Worm (Caenorhabditis elegans) whole organism, young adult: ENCODE measurements around the gene F10E9.1.

ENCODE experiments used
- B0019.2 ChIP-seq: fragments of 200-800 bp; sonication (Bioruptor generic); conservative IDR thresholded peaks from 2 replicates; pipeline ENCODE4 v1.3.6; 2022; ENCODE audit warnings: missing genetic modification reagents, missing genetic modification characterization, missing compliant biosample characterization
- B0336.3 ChIP-seq: fragments of 200-800 bp; sonication (Bioruptor generic); IDR thresholded peaks from 2 replicates; pipeline ENCODE4 v1.3.6; 2022; ENCODE audit warnings: missing genetic modification characterization, missing compliant biosample characterization
- D2030.7 ChIP-seq: fragments of 200-800 bp; sonication (Bioruptor generic); IDR thresholded peaks from 2 replicates; pipeline ENCODE4 v1.3.6; 2022; ENCODE audit warnings: missing genetic modification reagents, missing genetic modification characterization, missing compliant biosample characterization
- F10E7.11 ChIP-seq: sonication (generic microtip); optimal IDR thresholded peaks from 2 replicates; lab custom pipeline; 2017; ENCODE audit warnings: mild to moderate bottlenecking, missing genetic modification characterization, moderate library complexity, missing compliant biosample characterization
- F22D6.2 ChIP-seq: sonication (generic microtip); optimal IDR thresholded peaks from 2 replicates; lab custom pipeline; 2016; ENCODE audit warnings: mild to moderate bottlenecking, missing genetic modification characterization, missing compliant biosample characterization
- F33H1.4 ChIP-seq: fragments of 200-800 bp; sonication (Bioruptor generic); IDR thresholded peaks from 2 replicates; pipeline ENCODE4 v1.3.6; 2022; ENCODE audit warnings: missing genetic modification reagents, missing genetic modification characterization, missing compliant biosample characterization
- F57A8.1 ChIP-seq: fragments of 200-800 bp; sonication (Bioruptor generic); optimal IDR thresholded peaks from 2 replicates; lab custom pipeline; 2018; ENCODE audit warnings: mild to moderate bottlenecking, missing genetic modification characterization, moderate library complexity, missing compliant biosample characterization
- F57C9.4 ChIP-seq: sonication (generic microtip); optimal IDR thresholded peaks from 2 replicates; lab custom pipeline; 2017; ENCODE audit warnings: mild to moderate bottlenecking, missing genetic modification characterization, missing compliant biosample characterization
- K11D2.4 ChIP-seq: fragments of 200-800 bp; sonication (Bioruptor generic); IDR thresholded peaks from 2 replicates; pipeline ENCODE4 v1.3.6; 2022; ENCODE audit warnings: missing genetic modification reagents, missing genetic modification characterization, missing compliant biosample characterization
- Y67H2A.10 ChIP-seq: fragments of 200-800 bp; sonication (Bioruptor generic); conservative IDR thresholded peaks from 2 replicates; pipeline ENCODE4 v1.3.6; 2022; ENCODE audit warnings: missing genetic modification reagents, missing genetic modification characterization, missing compliant biosample characterization
- Y95B8A.8 ChIP-seq: fragments of 200-800 bp; sonication (Bioruptor generic); IDR thresholded peaks from 2 replicates; pipeline ENCODE4 v1.3.6; 2022; ENCODE audit warnings: missing genetic modification reagents, missing genetic modification characterization, missing compliant biosample characterization
- akir-1 ChIP-seq: fragments of 200-800 bp; sonication (Bioruptor generic); optimal IDR thresholded peaks from 2 replicates; lab custom pipeline; 2018; ENCODE audit warnings: mild to moderate bottlenecking, missing genetic modification characterization, moderate library complexity, missing compliant biosample characterization
- ama-1 ChIP-seq, 3 experiments: fragments of 150-350 bp in 1 of 3; sonication (generic microtip) in 2 of 3; optimal IDR thresholded peaks; 2 replicates each; lab custom pipeline; 2014 to 2018; ENCODE audit warnings: missing biosample characterization in 2 of 3, missing genetic modification characterization in 2 of 3, missing genetic modification reagents in 2 of 3
- athp-1 ChIP-seq: sonication (generic microtip); optimal IDR thresholded peaks from 2 replicates; lab custom pipeline; 2017; ENCODE audit warnings: mild to moderate bottlenecking, missing genetic modification characterization, missing compliant biosample characterization
- bed-2 ChIP-seq: fragments of 200-800 bp; sonication (Bioruptor generic); IDR thresholded peaks from 2 replicates; pipeline ENCODE4 v1.3.6; 2022; ENCODE audit warnings: missing genetic modification reagents, missing genetic modification characterization, missing compliant biosample characterization
- cebp-2 ChIP-seq: fragments of 200-800 bp; sonication (Bioruptor generic); IDR thresholded peaks from 2 replicates; pipeline ENCODE4 v1.3.6; 2022; ENCODE audit warnings: missing genetic modification characterization, missing compliant biosample characterization
- ceh-100 ChIP-seq: fragments of 200-800 bp; sonication (Bioruptor generic); IDR thresholded peaks from 2 replicates; pipeline ENCODE4 v1.3.6; 2022; ENCODE audit warnings: missing genetic modification reagents, missing genetic modification characterization, missing compliant biosample characterization
- ceh-40 ChIP-seq: fragments of 200-800 bp; sonication (Bioruptor generic); IDR thresholded peaks from 2 replicates; pipeline ENCODE4 v1.3.6; 2022; ENCODE audit warnings: missing genetic modification characterization, missing compliant biosample characterization
- ceh-58 ChIP-seq: fragments of 200-800 bp; sonication (Bioruptor generic); IDR thresholded peaks from 2 replicates; pipeline ENCODE4 v1.3.6; 2022; ENCODE audit warnings: missing genetic modification characterization, missing compliant biosample characterization
- ceh-91 ChIP-seq: fragments of 200-800 bp; sonication (Bioruptor generic); IDR thresholded peaks from 2 replicates; pipeline ENCODE4 v1.3.6; 2022; ENCODE audit warnings: missing genetic modification reagents, missing genetic modification characterization, missing compliant biosample characterization
- die-1 ChIP-seq: sonication (generic microtip); optimal IDR thresholded peaks from 2 replicates; lab custom pipeline; 2016; ENCODE audit warnings: missing genotype, mild to moderate bottlenecking, missing genetic modification characterization, missing compliant biosample characterization
- dox-1 ChIP-seq: fragments of 200-800 bp; sonication (Bioruptor generic); IDR thresholded peaks from 2 replicates; pipeline ENCODE4 v1.3.6; 2022; ENCODE audit warnings: missing genetic modification reagents, missing genetic modification characterization, missing compliant biosample characterization
- dpff-1 ChIP-seq: sonication (generic microtip); optimal IDR thresholded peaks from 2 replicates; lab custom pipeline; 2017; ENCODE audit warnings: mild to moderate bottlenecking, missing genetic modification characterization, missing compliant biosample characterization
- dpl-1 ChIP-seq: fragments of 150-350 bp; optimal IDR thresholded peaks from 2 replicates; lab custom pipeline; 2014; ENCODE audit warnings: missing biosample characterization, missing genetic modification reagents, missing genetic modification characterization
- efl-1 ChIP-seq: fragments of 150-350 bp; optimal IDR thresholded peaks from 2 replicates; lab custom pipeline; 2014; ENCODE audit warnings: missing biosample characterization, missing genetic modification reagents, missing genetic modification characterization
- gei-17 ChIP-seq: fragments of 200-800 bp; sonication (Bioruptor generic); optimal IDR thresholded peaks from 2 replicates; lab custom pipeline; 2018; ENCODE audit warnings: mild to moderate bottlenecking, missing genetic modification characterization, missing compliant biosample characterization
- hlh-12 ChIP-seq: sonication (generic microtip); optimal IDR thresholded peaks from 2 replicates; lab custom pipeline; 2016; ENCODE audit warnings: missing genetic modification characterization, missing compliant biosample characterization
- hlh-26 ChIP-seq: fragments of 200-800 bp; sonication (Bioruptor generic); conservative IDR thresholded peaks from 2 replicates; pipeline ENCODE4 v1.3.6; 2022; ENCODE audit warnings: missing genetic modification reagents, missing genetic modification characterization, missing compliant biosample characterization
- hmg-1.2 ChIP-seq: fragments of 200-800 bp; sonication (Bioruptor generic); IDR thresholded peaks from 2 replicates; pipeline ENCODE4 v1.3.6; 2022; ENCODE audit warnings: missing genetic modification reagents, missing genetic modification characterization, missing compliant biosample characterization
- hrde-1 ChIP-seq: sonication (generic microtip); optimal IDR thresholded peaks from 2 replicates; lab custom pipeline; 2016; ENCODE audit warnings: missing genetic modification characterization, mild to moderate bottlenecking, missing compliant biosample characterization, moderate library complexity, missing genotype, missing genetic modification reagents, borderline replicate concordance
- let-607 ChIP-seq, 2 experiments: fragments of 200-800 bp in 1 of 2; sonication (Bioruptor generic) in 1 of 2; sonication (generic microtip) in 1 of 2; optimal IDR thresholded peaks; 2 replicates each; lab custom pipeline; 2016 to 2018; ENCODE audit warnings: mild to moderate bottlenecking in 2 of 2, missing compliant biosample characterization in 2 of 2, missing genetic modification characterization in 2 of 2, moderate library complexity in 2 of 2, missing genotype in 1 of 2
- lin-35 ChIP-seq, 3 experiments: fragments of 150-350 bp in 2 of 3; sonication (generic microtip) in 1 of 3; optimal IDR thresholded peaks; 2 replicates each; lab custom pipeline; 2014 to 2018; ENCODE audit warnings: missing biosample characterization in 3 of 3, missing genetic modification characterization in 3 of 3, missing genetic modification reagents in 3 of 3
- lin-54 ChIP-seq: fragments of 200-800 bp; sonication (Bioruptor generic); optimal IDR thresholded peaks from 2 replicates; lab custom pipeline; 2018; ENCODE audit warnings: mild to moderate bottlenecking, missing genetic modification characterization, missing compliant biosample characterization
- lir-1 ChIP-seq: fragments of 200-800 bp; sonication (Bioruptor generic); conservative IDR thresholded peaks from 2 replicates; pipeline ENCODE4 v1.3.6; 2022; ENCODE audit warnings: missing genetic modification reagents, missing genetic modification characterization, missing compliant biosample characterization
- lsl-1 ChIP-seq: fragments of 200-800 bp; sonication (Bioruptor generic); optimal IDR thresholded peaks from 2 replicates; lab custom pipeline; 2018; ENCODE audit warnings: mild to moderate bottlenecking, missing genetic modification characterization, moderate library complexity, missing compliant biosample characterization
- lsy-27 ChIP-seq: sonication (generic microtip); optimal IDR thresholded peaks from 2 replicates; lab custom pipeline; 2017; ENCODE audit warnings: missing genetic modification characterization, mild to moderate bottlenecking, missing compliant biosample characterization, antibody characterized with exemption, missing genotype, borderline replicate concordance; ENCODE audit not compliant: insufficient read depth
- madf-6 ChIP-seq: fragments of 200-800 bp; sonication (Bioruptor generic); IDR thresholded peaks from 2 replicates; pipeline ENCODE4 v1.3.6; 2022; ENCODE audit warnings: missing genetic modification reagents, missing genetic modification characterization, missing compliant biosample characterization
- nfya-1 ChIP-seq: sonication (generic microtip); optimal IDR thresholded peaks from 2 replicates; lab custom pipeline; 2017; ENCODE audit warnings: antibody characterized with exemption, missing compliant biosample characterization, missing genetic modification characterization, borderline replicate concordance; ENCODE audit not compliant: insufficient read depth
- nfyb-1 ChIP-seq: fragments of 200-800 bp; sonication (Bioruptor generic); IDR thresholded peaks from 2 replicates; pipeline ENCODE4 v1.3.6; 2022; ENCODE audit warnings: missing genetic modification reagents, missing genetic modification characterization, missing compliant biosample characterization
- pha-4 ChIP-seq: fragments of 150-350 bp; sonication (generic microtip); optimal IDR thresholded peaks from 2 replicates; lab custom pipeline; 2014; ENCODE audit warnings: missing biosample characterization, missing genetic modification reagents, missing genetic modification characterization
- sea-2 ChIP-seq: fragments of 200-800 bp; sonication (Bioruptor generic); IDR thresholded peaks from 2 replicates; pipeline ENCODE4 v1.3.6; 2022; ENCODE audit warnings: missing genetic modification characterization, missing compliant biosample characterization
- tbp1 ChIP-seq: fragments of 200-800 bp; sonication (Bioruptor generic); optimal IDR thresholded peaks from 2 replicates; lab custom pipeline; 2018; ENCODE audit warnings: mild to moderate bottlenecking, missing genetic modification characterization, missing compliant biosample characterization
- tbx-9 ChIP-seq: sonication (generic microtip); optimal IDR thresholded peaks from 2 replicates; lab custom pipeline; 2016; ENCODE audit warnings: borderline replicate concordance, missing genetic modification characterization, inconsistent platforms, missing compliant biosample characterization
- ztf-28 ChIP-seq: fragments of 200-800 bp; sonication (Bioruptor generic); IDR thresholded peaks from 2 replicates; pipeline ENCODE4 v1.3.6; 2022; ENCODE audit warnings: missing genetic modification reagents, missing genetic modification characterization, missing compliant biosample characterization

Gene F10E9.1

ce11 chrIII:8358213-8358672 lies 35.3 kb downstream of the F10E9.1 start, which contains the start of the genes R05D3.8 and rfp-1 (continued):
- TF ChIP-seq nfyb-1 (GFP tag; lab: Robert Waterston, UW) (peak; percentile 67; the same call in 1 of the 2 replicates), K11D2.4 (GFP tag; lab: Robert Waterston, UW) (no peak), Y95B8A.8 (GFP tag; lab: Robert Waterston, UW) (no peak), F57A8.1 (no peak), ztf-28 (GFP tag; lab: Robert Waterston, UW) (no peak), ceh-40 (GFP tag; lab: Robert Waterston, UW) (no peak), sea-2 (GFP tag; lab: Robert Waterston, UW) (no peak), B0336.3 (GFP tag; lab: Robert Waterston, UW) (0 out of 2 replicates have a peak, but pooled peaks have one; percentile 32), dox-1 (GFP tag; lab: Robert Waterston, UW) (peak; percentile 79), dpff-1 (tag; lab: Kevin White, UChicago) (no peak), F10E7.11 (tag; lab: Kevin White, UChicago) (no peak)

- TF ChIP-seq efl-1 (peak; percentile 1), F33H1.4 (peak; percentile 55; the same call in 1 of the 2 replicates), athp-1 (tag; lab: Kevin White, UChicago) (no peak), ceh-100 (no peak), F10E7.11 (tag; lab: Kevin White, UChicago) (no peak), cebp-2 (GFP tag; lab: Robert Waterston, UW) (no peak), lin-35 (GFP tag; optimal IDR thresholded peaks at IDR 0.05; lab: Kevin White, UChicago) (no peak), die-1 (tag; lab: Kevin White, UChicago) (no peak), hlh-26 (no peak), pha-4 (no peak), F22D6.2 (tag; lab: Kevin White, UChicago) (no peak), ceh-91 (GFP tag; lab: Robert Waterston, UW) (peak; percentile 84), lin-54 (GFP tag; lab: Kevin White, UChicago) (no peak), ama-1 (optimal IDR thresholded peaks at IDR 0.05; lab: Kevin White, UChicago) (no peak), ama-1 (GFP tag; optimal IDR thresholded peaks at IDR 0.05; lab: Kevin White, UChicago) (no peak), lsl-1 (peak; percentile 74), dpl-1 (GFP tag; lab: Kevin White, UChicago) (no peak), nfyb-1 (GFP tag; lab: Robert Waterston, UW) (no peak), ceh-58 (GFP tag; lab: Robert Waterston, UW) (no peak), lsy-27 (tag; lab: Kevin White, UChicago) (no peak), hrde-1 (tag; lab: Kevin White, UChicago) (no peak), madf-6 (peak; percentile 44)
Measured at ce11 chrIII:8363253-8364061, 40.5 kb downstream of the F10E9.1 start, which contains the start of gene R05D3.3. Gene R05D3.3 (plus strand): TSS chrIII:8364011.

ce11 chrIII:8368619-8369018 lies 45.7 kb downstream of the F10E9.1 start, which contains the start of gene R05D3.9:
Gene R05D3.9 (minus strand): TSS chrIII:8368719.
- no peak for TF ChIP-seq hlh-12 (tag; lab: Kevin White, UChicago)
- TF ChIP-seq let-607 (tag; optimal IDR thresholded peaks at IDR 0.05; lab: Kevin White, UChicago), result no peak
- no peak for TF ChIP-seq B0019.2 (GFP tag; lab: Robert Waterston, UW)
- no peak for TF ChIP-seq lin-54 (GFP tag; lab: Kevin White, UChicago)
- TF ChIP-seq Y67H2A.10 (GFP tag; lab: Robert Waterston, UW), result no peak
- TF ChIP-seq nfya-1, result no peak
- TF ChIP-seq bed-2 (GFP tag; lab: Robert Waterston, UW), result no peak
- no peak for TF ChIP-seq D2030.7 (GFP tag; lab: Robert Waterston, UW)
- TF ChIP-seq ceh-58 (GFP tag; lab: Robert Waterston, UW), result no peak
- no peak for TF ChIP-seq lir-1 (GFP tag; lab: Robert Waterston, UW)
- TF ChIP-seq die-1 (tag; lab: Kevin White, UChicago), result no peak
- TF ChIP-seq F57C9.4 (tag; lab: Kevin White, UChicago), result no peak
- no peak for TF ChIP-seq gei-17
- TF ChIP-seq hmg-1.2 (GFP tag; lab: Robert Waterston, UW), result no peak
- no peak for TF ChIP-seq tbp1 (GFP tag; lab: Kevin White, UChicago)
- TF ChIP-seq tbx-9 (tag; lab: Kevin White, UChicago), result no peak
- no peak for TF ChIP-seq akir-1 (GFP tag; lab: Kevin White, UChicago)
- no peak for TF ChIP-seq lsy-27 (tag; lab: Kevin White, UChicago)
